Fruit fly (Drosophila melanogaster) whole organism, embryonic: ENCODE results near the gene CG14696.
A peak's percentile ranks its signal among the peaks of the same experiment; 100 is the strongest.

Experiments
- Antp ChIP-seq: fragments of 200-800 bp; sonication (Bioruptor generic); optimal IDR thresholded peaks from 3 replicates; lab custom pipeline; 2016; ENCODE audit warnings: missing biosample characterization, missing genetic modification characterization
- Asciz ChIP-seq: fragments of 200-800 bp; sonication (Bioruptor generic); optimal IDR thresholded peaks from 2 replicates; lab custom pipeline; 2017; ENCODE audit warnings: missing biosample characterization, mild to moderate bottlenecking, missing genetic modification characterization, missing genetic modification reagents
- Bgb ChIP-seq: fragments of 200-800 bp; sonication (Bioruptor generic); IDR thresholded peaks from 2 replicates; pipeline ENCODE4 v1.3.6; 2022; ENCODE audit warnings: missing biosample characterization, missing genetic modification characterization; ENCODE audit not compliant: partially characterized antibody
- CG10267 ChIP-seq: fragments of 200-800 bp; sonication (Bioruptor generic); optimal IDR thresholded peaks from 2 replicates; lab custom pipeline; 2018; ENCODE audit warnings: missing biosample characterization, mild to moderate bottlenecking, missing genetic modification characterization, moderate library complexity
- CG10366 ChIP-seq: fragments of 200-800 bp; sonication (Bioruptor generic); IDR thresholded peaks from 2 replicates; pipeline ENCODE4 v1.3.6; 2022; ENCODE audit warnings: missing biosample characterization, missing genetic modification characterization
- CG10979 ChIP-seq: fragments of 200-800 bp; sonication (Bioruptor generic); optimal IDR thresholded peaks from 2 replicates; lab custom pipeline; 2018; ENCODE audit warnings: missing biosample characterization, mild to moderate bottlenecking, missing genetic modification characterization, moderate library complexity
- CG12659 ChIP-seq: fragments of 200-800 bp; sonication (Bioruptor generic); optimal IDR thresholded peaks from 3 replicates; lab custom pipeline; 2017; ENCODE audit warnings: mild to moderate bottlenecking, missing biosample characterization, missing genetic modification reagents, missing genetic modification characterization
- CG13424 ChIP-seq: fragments of 200-800 bp; sonication (Bioruptor generic); optimal IDR thresholded peaks from 2 replicates; lab custom pipeline; 2019; ENCODE audit warnings: missing biosample characterization, mild to moderate bottlenecking, missing genetic modification characterization, moderate library complexity
- CG14965 ChIP-seq: fragments of 200-800 bp; sonication (Bioruptor generic); optimal IDR thresholded peaks from 2 replicates; lab custom pipeline; 2016; ENCODE audit warnings: missing biosample characterization, missing genetic modification characterization, borderline replicate concordance
- CG17912 ChIP-seq: fragments of 200-800 bp; sonication (Bioruptor generic); optimal IDR thresholded peaks from 2 replicates; lab custom pipeline; 2018; ENCODE audit warnings: missing biosample characterization, mild to moderate bottlenecking, missing genetic modification characterization
- CG4328 ChIP-seq: fragments of 200-800 bp; sonication (Bioruptor generic); optimal IDR thresholded peaks from 3 replicates; lab custom pipeline; 2017; ENCODE audit warnings: missing biosample characterization, missing genetic modification reagents, missing genetic modification characterization
- CG6272 ChIP-seq: fragments of 200-800 bp; sonication (Bioruptor generic); IDR thresholded peaks from 2 replicates; pipeline ENCODE4 v1.3.6; 2022; ENCODE audit warnings: missing biosample characterization, missing genetic modification characterization
- CG6854 ChIP-seq: fragments of 200-800 bp; sonication (Bioruptor generic); optimal IDR thresholded peaks from 3 replicates; lab custom pipeline; 2017; ENCODE audit warnings: missing biosample characterization, mild to moderate bottlenecking, missing genetic modification characterization
- CG7556 ChIP-seq: fragments of 200-800 bp; sonication (Bioruptor generic); optimal IDR thresholded peaks from 2 replicates; lab custom pipeline; 2017; ENCODE audit warnings: missing biosample characterization, mild to moderate bottlenecking, missing genetic modification characterization
- CG9727 ChIP-seq: fragments of 200-800 bp; sonication (Bioruptor generic); optimal IDR thresholded peaks from 3 replicates; lab custom pipeline; 2017; ENCODE audit warnings: missing biosample characterization, mild to moderate bottlenecking, missing genetic modification characterization
- D19A ChIP-seq: fragments of 200-800 bp; optimal IDR thresholded peaks from 3 replicates; lab custom pipeline; 2019; ENCODE audit warnings: missing biosample characterization, mild to moderate bottlenecking, missing genetic modification characterization, moderate library complexity
- Dad ChIP-seq: fragments of 200-800 bp; sonication (Bioruptor generic); optimal IDR thresholded peaks from 3 replicates; lab custom pipeline; 2016; ENCODE audit warnings: missing biosample characterization, missing genetic modification characterization
- Deaf1 ChIP-seq: fragments of 200-800 bp; optimal IDR thresholded peaks from 3 replicates; lab custom pipeline; 2019; ENCODE audit warnings: missing biosample characterization, mild to moderate bottlenecking, missing genetic modification characterization, moderate library complexity
- Doc2 ChIP-seq: fragments of 200-800 bp; sonication (Bioruptor generic); IDR thresholded peaks from 2 replicates; pipeline ENCODE4 v1.3.6; 2022; ENCODE audit warnings: missing biosample characterization, missing genetic modification characterization
- Dref ChIP-seq: fragments of 200-800 bp; sonication (Bioruptor generic); IDR thresholded peaks from 2 replicates; pipeline ENCODE4 v1.3.6; 2022; ENCODE audit warnings: missing biosample characterization, missing genetic modification characterization
- GATAe ChIP-seq: fragments of 200-800 bp; sonication (Bioruptor generic); conservative IDR thresholded peaks from 2 replicates; pipeline ENCODE4 v1.3.6; 2022; ENCODE audit warnings: missing biosample characterization, missing genetic modification characterization
- HLH3B ChIP-seq: fragments of 200-800 bp; sonication (Bioruptor generic); IDR thresholded peaks from 2 replicates; pipeline ENCODE4 v1.3.6; 2022; ENCODE audit warnings: missing biosample characterization, missing genetic modification characterization
- Hr3 ChIP-seq: fragments of 200-800 bp; sonication (Bioruptor generic); optimal IDR thresholded peaks from 3 replicates; lab custom pipeline; 2016; ENCODE audit warnings: missing biosample characterization, missing genetic modification characterization
- Jarid2 ChIP-seq: fragments of 200-800 bp; sonication (Bioruptor generic); optimal IDR thresholded peaks from 3 replicates; lab custom pipeline; 2017; ENCODE audit warnings: mild to moderate bottlenecking, missing biosample characterization, missing genetic modification reagents, missing genetic modification characterization
- Lim3 ChIP-seq: fragments of 200-800 bp; sonication (Bioruptor generic); IDR thresholded peaks from 2 replicates; pipeline ENCODE4 v1.3.6; 2022; ENCODE audit warnings: missing biosample characterization, missing genetic modification characterization
- Lpt ChIP-seq: fragments of >200 bp; optimal IDR thresholded peaks from 2 replicates; lab custom pipeline; 2018; ENCODE audit warnings: missing biosample characterization, missing genetic modification characterization
- MESR4 ChIP-seq: fragments of 200-800 bp; sonication (Bioruptor generic); optimal IDR thresholded peaks from 2 replicates; lab custom pipeline; 2018; ENCODE audit warnings: missing biosample characterization, mild to moderate bottlenecking, missing genetic modification characterization, moderate library complexity
- Opbp ChIP-seq: fragments of 200-800 bp; sonication (Bioruptor generic); IDR thresholded peaks from 3 replicates; pipeline ENCODE4 v1.3.6; 2022; ENCODE audit warnings: missing biosample characterization, missing genetic modification characterization; ENCODE audit not compliant: partially characterized antibody
- Sry-β ChIP-seq: fragments of 200-800 bp; sonication (Bioruptor generic); optimal IDR thresholded peaks from 2 replicates; lab custom pipeline; 2018; ENCODE audit warnings: missing biosample characterization, mild to moderate bottlenecking, missing genetic modification characterization, moderate library complexity
- ara ChIP-seq: fragments of 200-800 bp; sonication (Bioruptor generic); IDR thresholded peaks from 2 replicates; pipeline ENCODE4 v1.3.6; 2022; ENCODE audit warnings: missing biosample characterization, missing genetic modification characterization
- bab2 ChIP-seq: fragments of 200-800 bp; sonication (Bioruptor generic); optimal IDR thresholded peaks from 2 replicates; lab custom pipeline; 2016; ENCODE audit warnings: missing biosample characterization, missing genetic modification characterization
- cas ChIP-seq: fragments of 200-800 bp; sonication (Bioruptor generic); IDR thresholded peaks from 2 replicates; pipeline ENCODE4 v1.3.6; 2022; ENCODE audit warnings: missing biosample characterization, missing genetic modification characterization
- chinmo ChIP-seq: fragments of 200-800 bp; sonication (Bioruptor generic); IDR thresholded peaks from 4 replicates; pipeline ENCODE4 v1.3.6; 2022; ENCODE audit warnings: missing biosample characterization, missing genetic modification characterization; ENCODE audit not compliant: partially characterized antibody
- dm ChIP-seq: fragments of 200-800 bp; sonication (Bioruptor generic); optimal IDR thresholded peaks from 3 replicates; lab custom pipeline; 2016; ENCODE audit warnings: missing biosample characterization, missing genetic modification characterization
- ems ChIP-seq: fragments of 200-800 bp; sonication (Bioruptor generic); optimal IDR thresholded peaks from 3 replicates; lab custom pipeline; 2016; ENCODE audit warnings: missing biosample characterization, missing genetic modification characterization
- ftz-f1 ChIP-seq: fragments of 200-800 bp; sonication (Bioruptor generic); optimal IDR thresholded peaks from 2 replicates; lab custom pipeline; 2016; ENCODE audit warnings: missing biosample characterization, missing genetic modification characterization
- jing ChIP-seq: fragments of 200-800 bp; sonication (Bioruptor generic); optimal IDR thresholded peaks from 2 replicates; lab custom pipeline; 2018; ENCODE audit warnings: missing biosample characterization, mild to moderate bottlenecking, missing genetic modification characterization
- kay ChIP-seq: fragments of 200-800 bp; sonication (Bioruptor generic); optimal IDR thresholded peaks from 2 replicates; lab custom pipeline; 2016; ENCODE audit warnings: missing biosample characterization, missing genetic modification characterization
- knrl ChIP-seq: fragments of 200-800 bp; sonication (Bioruptor generic); IDR thresholded peaks from 3 replicates; pipeline ENCODE4 v1.3.6; 2022; ENCODE audit warnings: missing biosample characterization, missing genetic modification characterization; ENCODE audit not compliant: partially characterized antibody
- mam ChIP-seq: fragments of 200-800 bp; sonication (Bioruptor generic); optimal IDR thresholded peaks from 3 replicates; lab custom pipeline; 2016; ENCODE audit warnings: missing biosample characterization, missing genetic modification characterization
- nmo ChIP-seq: fragments of 200-800 bp; sonication (Bioruptor generic); optimal IDR thresholded peaks from 2 replicates; lab custom pipeline; 2018; ENCODE audit warnings: missing biosample characterization, mild to moderate bottlenecking, missing genetic modification characterization, moderate library complexity
- odd ChIP-seq: fragments of 200-800 bp; sonication (Bioruptor generic); optimal IDR thresholded peaks from 2 replicates; lab custom pipeline; 2017; ENCODE audit warnings: missing biosample characterization, mild to moderate bottlenecking, missing genetic modification characterization
- pzg ChIP-seq: fragments of 200-800 bp; sonication (Bioruptor generic); optimal IDR thresholded peaks from 3 replicates; lab custom pipeline; 2018; ENCODE audit warnings: missing biosample characterization, mild to moderate bottlenecking, missing genetic modification characterization, moderate library complexity
- ro ChIP-seq: fragments of 200-800 bp; sonication (Bioruptor generic); IDR thresholded peaks from 2 replicates; pipeline ENCODE4 v1.3.6; 2022; ENCODE audit warnings: missing biosample characterization, missing genetic modification characterization
- shn ChIP-seq: fragments of 200-800 bp; sonication (Bioruptor generic); optimal IDR thresholded peaks from 3 replicates; lab custom pipeline; 2016; ENCODE audit warnings: missing biosample characterization, missing genetic modification characterization
- ssp ChIP-seq: fragments of 200-800 bp; sonication (Bioruptor generic); IDR thresholded peaks from 2 replicates; pipeline ENCODE4 v1.3.6; 2022; ENCODE audit warnings: missing biosample characterization, missing genetic modification characterization
- tgo ChIP-seq: fragments of 200-800 bp; sonication (Bioruptor generic); IDR thresholded peaks from 3 replicates; pipeline ENCODE4 v1.3.6; 2022; ENCODE audit warnings: missing biosample characterization, missing genetic modification characterization
- trem ChIP-seq: fragments of 200-800 bp; optimal IDR thresholded peaks from 3 replicates; lab custom pipeline; 2019; ENCODE audit warnings: missing biosample characterization, mild to moderate bottlenecking, missing genetic modification characterization, moderate library complexity
- trh ChIP-seq: fragments of 200-800 bp; sonication (Bioruptor generic); optimal IDR thresholded peaks from 2 replicates; lab custom pipeline; 2016; ENCODE audit warnings: missing biosample characterization, missing genetic modification characterization
- vvl ChIP-seq: fragments of 200-800 bp; sonication (Bioruptor generic); IDR thresholded peaks from 2 replicates; pipeline ENCODE4 v1.3.6; 2022; ENCODE audit warnings: missing biosample characterization, missing genetic modification characterization
- zen2 ChIP-seq: fragments of 200-800 bp; sonication (Bioruptor generic); IDR thresholded peaks from 3 replicates; pipeline ENCODE4 v1.3.6; 2022; ENCODE audit warnings: missing biosample characterization, missing genetic modification characterization; ENCODE audit not compliant: partially characterized antibody

The CG14696 gene

dm6 chr3R:10893327-10893726 is 8.5 kb upstream of the CG14696 start, which contains the start of gene CG6621 (continued):
- TF ChIP-seq CG14965 (GFP tag; lab: Kevin White, UChicago) (no peak), nmo (GFP tag; lab: Kevin White, UChicago) (peak; percentile 75), Deaf1 (no peak), odd (no peak), CG10267 (tag; lab: Kevin White, UChicago) (peak; percentile 57), Dad (GFP tag; lab: Kevin White, UChicago) (no peak), ara (GFP tag; lab: Robert Waterston, UW) (no peak), pzg (GFP tag; lab: Kevin White, UChicago) (peak; percentile 98), D19A (tag; lab: Kevin White, UChicago) (no peak), CG6854 (GFP tag; lab: Kevin White, UChicago) (no peak), CG13424 (tag; lab: Kevin White, UChicago) (peak; percentile 16), ftz-f1 (GFP tag; lab: Kevin White, UChicago) (no peak), ssp (0 out of 2 replicates have a peak, but pooled peaks have one; percentile 10), chinmo (GFP tag; lab: Robert Waterston, UW) (no peak), Bgb (GFP tag; lab: Robert Waterston, UW) (peak; percentile 68), Hr3 (GFP tag; lab: Kevin White, UChicago) (no peak), Sry-β (GFP tag; lab: Kevin White, UChicago) (no peak), knrl (GFP tag; lab: Robert Waterston, UW) (peak; percentile 69), Opbp (peak; percentile 79), Lpt (GFP tag; lab: Kevin White, UChicago) (no peak), ems (GFP tag; lab: Kevin White, UChicago) (peak; percentile 46), MESR4 (peak; percentile 64), mam (GFP tag; lab: Kevin White, UChicago) (no peak), CG12659 (GFP tag; lab: Kevin White, UChicago) (peak; percentile 77), CG10366 (GFP tag; lab: Robert Waterston, UW) (no peak), trem (tag; lab: Kevin White, UChicago) (peak; percentile 89), tgo (GFP tag; lab: Robert Waterston, UW) (no peak), CG17912 (GFP tag; lab: Kevin White, UChicago) (peak; percentile 30), CG7556 (no peak), bab2 (GFP tag; lab: Kevin White, UChicago) (no peak), shn (GFP tag; lab: Kevin White, UChicago) (no peak), CG4328 (GFP tag; lab: Kevin White, UChicago) (no peak), dm (GFP tag; lab: Kevin White, UChicago) (peak; percentile 11), Asciz (no peak), vvl (GFP tag; lab: Robert Waterston, UW) (peak; percentile 42; the same call in 1 of the 2 replicates), Doc2 (GFP tag; lab: Robert Waterston, UW) (no peak), HLH3B (GFP tag; lab: Robert Waterston, UW) (no peak), cas (GFP tag; lab: Robert Waterston, UW) (no peak), CG10979 (tag; lab: Kevin White, UChicago) (no peak), Dref (GFP tag; lab: Robert Waterston, UW) (peak; percentile 45), ro (no peak), CG6272 (GFP tag; lab: Robert Waterston, UW) (no peak), Antp (GFP tag; lab: Kevin White, UChicago) (no peak), Jarid2 (GFP tag; lab: Kevin White, UChicago) (no peak), Lim3 (GFP tag; lab: Robert Waterston, UW) (no peak), trh (GFP tag; lab: Kevin White, UChicago) (no peak), CG9727 (GFP tag; lab: Kevin White, UChicago) (no peak), GATAe (GFP tag; lab: Robert Waterston, UW) (no peak), zen2 (GFP tag; lab: Robert Waterston, UW) (peak; percentile 15; the same call in 1 of the 3 replicates), kay (no peak), jing (GFP tag; lab: Kevin White, UChicago) (no peak)
